Fruit fly (Drosophila melanogaster) whole organism, embryonic: ENCODE data around the gene CG15865.
A peak's percentile ranks its signal among the peaks of the same experiment; 100 is the strongest.

Experiments
- ATbp ChIP-seq: fragments of 200-800 bp; sonication (Bioruptor generic); optimal IDR thresholded peaks from 2 replicates; lab custom pipeline; 2017; ENCODE audit warnings: missing biosample characterization, mild to moderate bottlenecking, missing genetic modification characterization, missing genetic modification reagents
- Adf1 ChIP-seq: fragments of 200-800 bp; sonication (Bioruptor generic); IDR thresholded peaks from 2 replicates; pipeline ENCODE4 v1.3.6; 2022; ENCODE audit warnings: missing biosample characterization, missing genetic modification characterization
- BtbVII ChIP-seq: fragments of 200-800 bp; sonication (Bioruptor generic); optimal IDR thresholded peaks from 3 replicates; lab custom pipeline; 2017; ENCODE audit warnings: missing biosample characterization, mild to moderate bottlenecking, missing genetic modification characterization
- CG10366 ChIP-seq: fragments of 200-800 bp; sonication (Bioruptor generic); IDR thresholded peaks from 2 replicates; pipeline ENCODE4 v1.3.6; 2022; ENCODE audit warnings: missing biosample characterization, missing genetic modification characterization
- CG10462 ChIP-seq: fragments of 200-800 bp; sonication (Bioruptor generic); optimal IDR thresholded peaks from 2 replicates; lab custom pipeline; 2016; ENCODE audit warnings: missing biosample characterization, missing genetic modification characterization
- CG10565 ChIP-seq: fragments of 200-800 bp; sonication (Bioruptor generic); optimal IDR thresholded peaks from 3 replicates; lab custom pipeline; 2016; ENCODE audit warnings: missing biosample characterization, mild to moderate bottlenecking, missing genetic modification characterization
- CG10979 ChIP-seq: fragments of 200-800 bp; sonication (Bioruptor generic); optimal IDR thresholded peaks from 2 replicates; lab custom pipeline; 2018; ENCODE audit warnings: missing biosample characterization, mild to moderate bottlenecking, missing genetic modification characterization, moderate library complexity
- CG11696 ChIP-seq: fragments of 200-800 bp; sonication (Bioruptor generic); IDR thresholded peaks from 2 replicates; pipeline ENCODE4 v1.3.6; 2022; ENCODE audit warnings: missing biosample characterization, missing genetic modification characterization
- CG13123 ChIP-seq: fragments of 200-800 bp; sonication (Bioruptor generic); optimal IDR thresholded peaks from 2 replicates; lab custom pipeline; 2016; ENCODE audit warnings: missing biosample characterization, missing genetic modification characterization
- CG15514 ChIP-seq: fragments of 200-800 bp; sonication (Bioruptor generic); optimal IDR thresholded peaks from 3 replicates; lab custom pipeline; 2017; ENCODE audit warnings: missing biosample characterization, missing genetic modification characterization, mild to moderate bottlenecking, moderate library complexity, missing genetic modification reagents
- CG1602 ChIP-seq: fragments of 200-800 bp; sonication (Bioruptor generic); optimal IDR thresholded peaks from 3 replicates; lab custom pipeline; 2016; ENCODE audit warnings: missing biosample characterization, missing genetic modification characterization
- CG17359 ChIP-seq: fragments of 200-800 bp; sonication (Bioruptor generic); optimal IDR thresholded peaks from 3 replicates; lab custom pipeline; 2018; ENCODE audit warnings: missing biosample characterization, mild to moderate bottlenecking, missing genetic modification characterization, moderate library complexity
- CG2678 ChIP-seq: fragments of 200-800 bp; sonication (Bioruptor generic); optimal IDR thresholded peaks from 3 replicates; lab custom pipeline; 2019; ENCODE audit warnings: missing biosample characterization, mild to moderate bottlenecking, missing genetic modification characterization, moderate library complexity
- CG30403 ChIP-seq: fragments of 200-800 bp; sonication (Bioruptor generic); optimal IDR thresholded peaks from 3 replicates; lab custom pipeline; 2016; ENCODE audit warnings: missing biosample characterization, missing genetic modification characterization
- CG30431 ChIP-seq: fragments of 200-800 bp; sonication (Bioruptor generic); optimal IDR thresholded peaks from 2 replicates; lab custom pipeline; 2017; ENCODE audit warnings: missing biosample characterization, missing genetic modification characterization
- CG3407 ChIP-seq: fragments of 200-800 bp; sonication (Bioruptor generic); optimal IDR thresholded peaks from 2 replicates; lab custom pipeline; 2018; ENCODE audit warnings: missing biosample characterization, mild to moderate bottlenecking, missing genetic modification characterization
- CG3726 ChIP-seq: fragments of 200-800 bp; sonication (Bioruptor generic); IDR thresholded peaks from 3 replicates; pipeline ENCODE4, ENCODE4 v1.3.6; 2022; ENCODE audit warnings: missing biosample characterization, missing genetic modification characterization
- CG4282 ChIP-seq: fragments of 200-800 bp; sonication (Bioruptor generic); optimal IDR thresholded peaks from 2 replicates; lab custom pipeline; 2016; ENCODE audit warnings: missing biosample characterization, missing genetic modification characterization
- CG6272 ChIP-seq: fragments of 200-800 bp; sonication (Bioruptor generic); IDR thresholded peaks from 2 replicates; pipeline ENCODE4 v1.3.6; 2022; ENCODE audit warnings: missing biosample characterization, missing genetic modification characterization
- CG7556 ChIP-seq: fragments of 200-800 bp; sonication (Bioruptor generic); optimal IDR thresholded peaks from 2 replicates; lab custom pipeline; 2017; ENCODE audit warnings: missing biosample characterization, mild to moderate bottlenecking, missing genetic modification characterization
- CG7745 ChIP-seq: fragments of 200-800 bp; sonication (Bioruptor generic); optimal IDR thresholded peaks from 2 replicates; lab custom pipeline; 2018; ENCODE audit warnings: missing biosample characterization, mild to moderate bottlenecking, missing genetic modification characterization, moderate library complexity
- CG8944 ChIP-seq: fragments of 200-800 bp; sonication (Bioruptor generic); optimal IDR thresholded peaks from 3 replicates; lab custom pipeline; 2016; ENCODE audit warnings: missing biosample characterization, missing genetic modification characterization
- CG9609 ChIP-seq: fragments of 200-800 bp; sonication (Bioruptor generic); optimal IDR thresholded peaks from 3 replicates; lab custom pipeline; 2016; ENCODE audit warnings: missing biosample characterization, missing genetic modification characterization
- CG9797 ChIP-seq: fragments of 200-800 bp; sonication (Bioruptor generic); optimal IDR thresholded peaks from 3 replicates; lab custom pipeline; 2018; ENCODE audit warnings: missing biosample characterization, mild to moderate bottlenecking, missing genetic modification characterization
- Camta ChIP-seq: fragments of 200-800 bp; sonication (Bioruptor generic); optimal IDR thresholded peaks from 2 replicates; lab custom pipeline; 2016; ENCODE audit warnings: missing biosample characterization, missing genetic modification characterization
- E2f1 ChIP-seq: fragments of 200-800 bp; sonication (Bioruptor generic); IDR thresholded peaks from 2 replicates; pipeline ENCODE4 v1.3.6; 2022; ENCODE audit warnings: missing biosample characterization, missing genetic modification characterization
- Ets97D ChIP-seq: fragments of 200-800 bp; sonication (Bioruptor generic); optimal IDR thresholded peaks from 3 replicates; lab custom pipeline; 2016; ENCODE audit warnings: missing biosample characterization, missing genetic modification characterization
- Gsc ChIP-seq: fragments of 200-800 bp; sonication (Bioruptor generic); IDR thresholded peaks from 2 replicates; pipeline ENCODE4 v1.3.6; 2022; ENCODE audit warnings: missing biosample characterization, missing genetic modification characterization
- Hr3 ChIP-seq: fragments of 200-800 bp; sonication (Bioruptor generic); optimal IDR thresholded peaks from 3 replicates; lab custom pipeline; 2016; ENCODE audit warnings: missing biosample characterization, missing genetic modification characterization
- NC2β ChIP-seq: fragments of 200-800 bp; sonication (Bioruptor generic); optimal IDR thresholded peaks from 2 replicates; lab custom pipeline; 2016; ENCODE audit warnings: missing biosample characterization, missing genetic modification characterization
- Nf-YA ChIP-seq: fragments of 200-800 bp; sonication (Bioruptor generic); IDR thresholded peaks from 2 replicates; pipeline ENCODE4 v1.3.6; 2022; ENCODE audit warnings: missing biosample characterization, missing genetic modification characterization
- Poxn ChIP-seq: fragments of 200-800 bp; sonication (Bioruptor generic); IDR thresholded peaks from 2 replicates; pipeline ENCODE4 v1.3.6; 2022; ENCODE audit warnings: missing biosample characterization, missing genetic modification characterization
- Sox102F ChIP-seq: fragments of 200-800 bp; sonication (Bioruptor generic); optimal IDR thresholded peaks from 2 replicates; lab custom pipeline; 2018; ENCODE audit warnings: missing biosample characterization, mild to moderate bottlenecking, missing genetic modification characterization, moderate library complexity
- Trl ChIP-seq, 3 experiments: fragments of >200 bp in 2 of 3; fragments of 200-800 bp in 1 of 3; sonication (Bioruptor generic) in 1 of 3; optimal IDR thresholded peaks; 2 replicates in 1 of 3; 3 replicates in 2 of 3; lab custom pipeline; 2016 to 2017; ENCODE audit warnings: missing biosample characterization in 1 of 3, missing genetic modification characterization in 1 of 3
- ase ChIP-seq: fragments of 200-800 bp; sonication (Bioruptor generic); IDR thresholded peaks from 3 replicates; pipeline ENCODE4 v1.3.6; 2022; ENCODE audit warnings: missing biosample characterization, missing genetic modification characterization
- ato ChIP-seq: fragments of 200-800 bp; sonication (Bioruptor generic); IDR thresholded peaks from 2 replicates; pipeline ENCODE4 v1.3.6; 2022; ENCODE audit warnings: missing biosample characterization, missing genetic modification characterization; ENCODE audit not compliant: partially characterized antibody
- disco-r ChIP-seq: fragments of 200-800 bp; sonication (Bioruptor generic); optimal IDR thresholded peaks from 2 replicates; lab custom pipeline; 2016; ENCODE audit warnings: missing biosample characterization, missing genetic modification characterization
- ems ChIP-seq: fragments of 200-800 bp; sonication (Bioruptor generic); optimal IDR thresholded peaks from 3 replicates; lab custom pipeline; 2016; ENCODE audit warnings: missing biosample characterization, missing genetic modification characterization
- eyg ChIP-seq: fragments of 200-800 bp; sonication (Bioruptor generic); optimal IDR thresholded peaks from 3 replicates; lab custom pipeline; 2016; ENCODE audit warnings: missing biosample characterization, missing genetic modification characterization
- kah ChIP-seq: fragments of 200-800 bp; sonication (Bioruptor generic); optimal IDR thresholded peaks from 2 replicates; lab custom pipeline; 2018; ENCODE audit warnings: missing biosample characterization, mild to moderate bottlenecking, missing genetic modification characterization
- klu ChIP-seq: fragments of 200-800 bp; sonication (Bioruptor generic); IDR thresholded peaks from 2 replicates; pipeline ENCODE4 v1.3.6; 2022; ENCODE audit warnings: missing biosample characterization, missing genetic modification characterization
- nerfin-1 ChIP-seq: fragments of 200-800 bp; sonication (Bioruptor generic); optimal IDR thresholded peaks from 3 replicates; lab custom pipeline; 2019; ENCODE audit warnings: missing biosample characterization, mild to moderate bottlenecking, missing genetic modification characterization, moderate library complexity
- nom ChIP-seq: fragments of 200-800 bp; sonication (Bioruptor generic); optimal IDR thresholded peaks from 2 replicates; lab custom pipeline; 2017; ENCODE audit warnings: missing biosample characterization, missing genetic modification characterization, mild to moderate bottlenecking, moderate library complexity, missing genetic modification reagents
- org-1 ChIP-seq: fragments of 200-800 bp; sonication (Bioruptor generic); optimal IDR thresholded peaks from 2 replicates; lab custom pipeline; 2017; ENCODE audit warnings: missing biosample characterization, missing genetic modification characterization
- pfk ChIP-seq: fragments of 200-800 bp; sonication (Bioruptor generic); optimal IDR thresholded peaks from 2 replicates; lab custom pipeline; 2018; ENCODE audit warnings: missing biosample characterization, mild to moderate bottlenecking, missing genetic modification characterization, moderate library complexity
- sisA ChIP-seq: fragments of 200-800 bp; sonication (Bioruptor generic); IDR thresholded peaks from 2 replicates; pipeline ENCODE4 v1.3.6; 2022; ENCODE audit warnings: missing biosample characterization, missing genetic modification characterization
- sug ChIP-seq: fragments of 200-800 bp; optimal IDR thresholded peaks from 2 replicates; lab custom pipeline; 2019; ENCODE audit warnings: missing biosample characterization, mild to moderate bottlenecking, missing genetic modification characterization, moderate library complexity
- unc-4 ChIP-seq: fragments of 200-800 bp; sonication (Bioruptor generic); IDR thresholded peaks from 2 replicates; pipeline ENCODE4 v1.3.6; 2022; ENCODE audit warnings: missing biosample characterization, missing genetic modification characterization; ENCODE audit not compliant: partially characterized antibody
- zen ChIP-seq: fragments of 200-800 bp; sonication (Bioruptor generic); optimal IDR thresholded peaks from 3 replicates; lab custom pipeline; 2018; ENCODE audit warnings: missing biosample characterization, mild to moderate bottlenecking, missing genetic modification characterization, moderate library complexity
- zen2 ChIP-seq: fragments of 200-800 bp; sonication (Bioruptor generic); IDR thresholded peaks from 3 replicates; pipeline ENCODE4 v1.3.6; 2022; ENCODE audit warnings: missing biosample characterization, missing genetic modification characterization; ENCODE audit not compliant: partially characterized antibody
- zf30C ChIP-seq: fragments of 200-800 bp; sonication (Bioruptor generic); optimal IDR thresholded peaks from 3 replicates; lab custom pipeline; 2018; ENCODE audit warnings: missing biosample characterization, mild to moderate bottlenecking, missing genetic modification characterization

The CG15865 gene

dm6 chrX:16691440-16691839 lies 27.2 kb upstream of the CG15865 start (continued):
- TF ChIP-seq CG10979 (tag; lab: Kevin White, UChicago) (peak; percentile 87), klu (GFP tag; lab: Robert Waterston, UW) (peak; percentile 72; the same call in 1 of the 2 replicates), CG13123 (peak; percentile 80), ATbp (GFP tag; lab: Kevin White, UChicago) (peak; percentile 89), zen2 (GFP tag; lab: Robert Waterston, UW) (no peak), ato (GFP tag; lab: Robert Waterston, UW) (no peak), CG11696 (GFP tag; lab: Robert Waterston, UW) (peak; percentile 97), ase (peak; percentile 79; the same call in 2 of the 3 replicates), unc-4 (GFP tag; lab: Robert Waterston, UW) (no peak), NC2β (GFP tag; lab: Kevin White, UChicago) (peak; percentile 85), CG8944 (GFP tag; lab: Kevin White, UChicago) (peak; percentile 84), pfk (GFP tag; lab: Kevin White, UChicago) (no peak), kah (GFP tag; lab: Kevin White, UChicago) (peak; percentile 66), sug (tag; lab: Kevin White, UChicago) (peak; percentile 51), CG4282 (GFP tag; lab: Kevin White, UChicago) (peak; percentile 61), CG30431 (GFP tag; lab: Kevin White, UChicago) (peak; percentile 74), Camta (GFP tag; lab: Kevin White, UChicago) (peak; percentile 80), Poxn (GFP tag; lab: Robert Waterston, UW) (no peak), ems (GFP tag; lab: Kevin White, UChicago) (peak; percentile 87), zf30C (GFP tag; lab: Kevin White, UChicago) (no peak), Ets97D (peak; percentile 57), CG3407 (GFP tag; lab: Kevin White, UChicago) (peak; percentile 84), CG6272 (GFP tag; lab: Robert Waterston, UW) (peak; percentile 64; the same call in 1 of the 2 replicates), E2f1 (peak; percentile 87), Hr3 (GFP tag; lab: Kevin White, UChicago) (peak; percentile 78), CG7745 (tag; lab: Kevin White, UChicago) (no peak), Gsc (GFP tag; lab: Robert Waterston, UW) (peak; percentile 71), CG10565 (GFP tag; lab: Kevin White, UChicago) (peak; percentile 50), Nf-YA (peak; percentile 79)
- TF ChIP-seq, all 482 proteins: peak for 395

dm6 chrX:16690499-16690898 lies 26.2 kb upstream of the CG15865 start:
- TF ChIP-seq CG30403 (GFP tag; lab: Kevin White, UChicago) (peak; percentile 21), CG9797 (GFP tag; lab: Kevin White, UChicago) (no peak), nerfin-1 (tag; lab: Kevin White, UChicago) (peak; percentile 11), CG2678 (peak; percentile 23), CG15514 (GFP tag; lab: Kevin White, UChicago) (no peak), CG9609 (GFP tag; lab: Kevin White, UChicago) (no peak), nom (GFP tag; lab: Kevin White, UChicago) (no peak), Trl (optimal IDR thresholded peaks at IDR 0.05; lab: Kevin White, UChicago) (no peak), Trl (GFP tag; optimal IDR thresholded peaks at IDR 0.05; lab: Kevin White, UChicago) (no peak), org-1 (GFP tag; lab: Kevin White, UChicago) (no peak), Adf1 (no peak), zen (tag; lab: Kevin White, UChicago) (no peak), CG10366 (GFP tag; lab: Robert Waterston, UW) (peak; percentile 42), sisA (GFP tag; lab: Robert Waterston, UW) (peak; percentile 65; the same call in 1 of the 2 replicates), CG7556 (GFP tag; lab: Kevin White, UChicago) (no peak), CG17359 (tag; lab: Kevin White, UChicago) (peak; percentile 42), CG1602 (GFP tag; lab: Kevin White, UChicago) (no peak), CG10462 (GFP tag; lab: Kevin White, UChicago) (no peak), CG3726 (no peak), Sox102F (peak; percentile 42), ato (GFP tag; lab: Robert Waterston, UW) (no peak), disco-r (GFP tag; lab: Kevin White, UChicago) (no peak), BtbVII (no peak), eyg (GFP tag; lab: Kevin White, UChicago) (no peak)
